Worm (Caenorhabditis elegans) whole organism, L4/young adult: ENCODE measurements around the gene srab-20.

Experiments
- W03F9.2 ChIP-seq: fragments of 150-350 bp; optimal IDR thresholded peaks from 2 replicates; lab custom pipeline; 2014; ENCODE audit warnings: missing biosample characterization, missing genetic modification characterization
- him-1 ChIP-seq: sonication (generic microtip); optimal IDR thresholded peaks from 2 replicates; lab custom pipeline; 2016; ENCODE audit warnings: missing genotype, missing genetic modification reagents, missing genetic modification characterization, missing compliant biosample characterization

- TF ChIP-seq him-1 = no peak
- TF ChIP-seq W03F9.2 (tag; lab: Kevin White, UChicago) = no peak
Measured at ce11 chrV:3417928-3418327, 10.9 kb upstream of the srab-20 start, which contains the start of gene T20D4.3.
